Worm (Caenorhabditis elegans): Measurements from ENCODE around the gene E01G6.1.

- TF ChIP-seq dao-5 (tag; optimal IDR thresholded peaks at IDR 0.05), result no peak
- TF ChIP-seq him-1 (tag; optimal IDR thresholded peaks at IDR 0.05), result no peak
These were observed 33.6 kb upstream of the E01G6.1 start for ce11 chrX:12227130-12227529.

Data from whole organism, L4/young adult.